Worm (Caenorhabditis elegans): ENCODE results near the gene sqst-3.
A peak's percentile ranks its signal among the peaks of the same experiment; 100 is the strongest.

The sqst-3 gene

DNA sequence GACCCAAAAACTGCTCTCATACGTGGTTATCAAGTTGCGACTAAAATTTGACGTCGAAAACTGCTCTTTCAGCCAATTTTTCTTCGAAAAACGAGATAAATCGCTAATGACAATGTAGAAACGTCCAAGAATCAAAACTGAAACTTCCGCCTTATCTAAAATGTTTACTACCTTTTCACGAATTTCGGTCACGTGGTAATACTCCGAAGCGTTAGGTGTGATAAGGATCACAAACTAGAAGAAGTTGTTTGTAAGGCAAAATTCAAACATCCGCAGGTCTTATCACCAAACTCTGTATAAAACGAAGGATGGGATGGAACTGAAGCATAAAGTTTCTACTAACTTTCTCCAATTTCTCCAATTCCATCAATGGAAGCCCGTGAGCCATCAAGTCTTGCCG, at the start of gene sqst-3:
Gene sqst-3, plus strand, starts transcription at position 370 of the 400 bp plus-strand sequence.
- no peak for TF ChIP-seq hmbx-1 (tag; optimal IDR thresholded peaks at IDR 0.05)

DNA sequence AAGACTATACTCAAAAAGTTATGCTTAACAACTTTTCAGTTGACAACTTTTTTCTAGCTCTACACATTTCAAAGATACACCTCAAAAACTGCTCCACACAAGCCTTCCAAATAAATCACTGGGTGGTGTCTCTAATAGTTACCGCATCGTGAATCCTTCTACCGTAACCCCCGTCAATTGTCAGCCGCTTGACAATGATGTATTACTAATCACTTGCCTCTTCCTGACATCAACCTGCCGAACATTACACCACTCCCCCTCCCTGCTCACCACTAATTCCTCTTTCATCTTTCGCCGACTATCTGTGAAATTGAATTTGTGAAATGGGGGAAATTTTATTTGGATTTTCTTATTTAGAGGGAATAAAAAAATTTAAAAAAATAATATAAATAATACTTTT, 48.9 kb upstream of the sqst-3 start:
- TF ChIP-seq flt-1 (GFP tag; IDR thresholded peaks at IDR 0.05) (no peak), hmg-4 (GFP tag; optimal IDR thresholded peaks at IDR 0.05) (no peak), hmbx-1 (tag; optimal IDR thresholded peaks at IDR 0.05) (no peak), hnd-1 (tag; optimal IDR thresholded peaks at IDR 0.05) (no peak), pes-1 (GFP tag; IDR thresholded peaks at IDR 0.05) (no peak), ceh-36 (tag; optimal IDR thresholded peaks at IDR 0.05) (no peak), tra-4 (tag; optimal IDR thresholded peaks at IDR 0.05) (no peak), sea-1 (GFP tag; conservative IDR thresholded peaks at IDR 0.05) (no peak), scrt-1 (GFP tag; IDR thresholded peaks at IDR 0.05) (no peak)

DNA sequence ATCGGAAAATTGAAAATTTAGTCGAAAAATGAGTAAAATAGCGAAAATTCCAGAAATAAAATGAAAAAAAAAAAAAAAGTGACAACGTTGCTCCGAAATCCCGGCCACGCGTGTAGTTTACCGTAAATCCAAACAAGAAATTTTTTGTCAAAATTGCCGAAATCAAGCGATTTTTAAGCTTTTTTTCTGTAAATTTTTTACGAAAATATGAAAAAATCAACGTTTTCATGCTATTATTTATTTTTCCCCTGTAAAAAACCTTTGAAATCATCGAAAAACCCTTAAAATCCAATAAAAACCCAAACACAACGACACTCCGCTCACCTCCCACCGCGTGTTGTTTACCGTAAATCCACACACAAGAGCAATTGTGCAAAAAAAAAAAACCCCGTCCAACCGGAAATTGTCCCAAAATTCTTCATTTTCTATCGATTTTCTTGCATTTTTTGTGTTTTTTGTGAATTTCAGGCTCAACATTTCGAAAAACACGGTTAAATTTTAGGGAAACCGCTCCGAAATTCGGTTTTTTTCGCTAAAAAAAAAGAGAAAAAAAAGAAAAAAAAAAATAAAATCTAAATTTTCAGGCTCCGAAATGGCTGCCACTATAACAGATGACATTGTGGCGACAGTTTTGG, 40.5 kb upstream of the sqst-3 start, which contains the start of the genes Y39B6A.3 and pph-5:
Gene Y39B6A.3, minus strand, starts transcription at position 51 of the 635 bp plus-strand sequence.
Gene pph-5, plus strand, starts transcription at position 585 of the 635 bp plus-strand sequence.
- TF ChIP-seq tbx-37 (GFP tag; conservative IDR thresholded peaks at IDR 0.05) = no peak
- TF ChIP-seq tbx-11 (GFP tag; IDR thresholded peaks at IDR 0.05) = 0 out of 2 replicates have a peak, but pooled peaks have one; percentile 11
- TF ChIP-seq F13C5.2 (tag; optimal IDR thresholded peaks at IDR 0.05) = peak; percentile 28

DNA sequence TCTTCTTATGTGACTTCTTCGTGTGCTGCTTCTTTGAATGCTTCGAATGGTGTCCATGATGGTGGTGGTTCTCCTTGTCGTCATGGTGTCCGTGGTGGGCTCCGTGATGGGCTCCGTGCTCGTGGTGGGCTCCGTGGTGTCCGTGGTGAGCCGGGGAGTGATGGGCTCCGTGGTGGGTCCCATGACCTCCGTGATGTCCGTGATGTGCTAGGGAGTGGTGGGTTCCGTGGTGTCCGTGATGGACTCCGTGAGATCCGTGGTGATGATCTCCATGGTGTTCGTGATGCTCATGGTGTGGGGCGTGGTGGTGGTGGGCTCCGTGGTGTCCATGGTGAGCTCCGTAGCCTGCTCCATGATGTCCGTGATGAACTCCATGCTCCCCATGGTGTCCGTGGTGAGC, 29.4 kb upstream of the sqst-3 start:
- TF ChIP-seq scrt-1 (GFP tag; IDR thresholded peaks at IDR 0.05) (no peak), F13C5.2 (tag; optimal IDR thresholded peaks at IDR 0.05) (no peak), tbx-37 (GFP tag; conservative IDR thresholded peaks at IDR 0.05) (no peak), ama-1 (optimal IDR thresholded peaks at IDR 0.05) (no peak), pes-1 (GFP tag; IDR thresholded peaks at IDR 0.05) (no peak), hnd-1 (tag; optimal IDR thresholded peaks at IDR 0.05) (no peak), hmbx-1 (tag; optimal IDR thresholded peaks at IDR 0.05) (no peak), aly-1 (tag; optimal IDR thresholded peaks at IDR 0.05) (no peak)

- no peak for TF ChIP-seq pes-1 (GFP tag; IDR thresholded peaks at IDR 0.05)
- no peak for TF ChIP-seq sea-1 (GFP tag; conservative IDR thresholded peaks at IDR 0.05)
- TF ChIP-seq scrt-1 (GFP tag; IDR thresholded peaks at IDR 0.05) = no peak
- no peak for TF ChIP-seq hnd-1 (tag; optimal IDR thresholded peaks at IDR 0.05)
- TF ChIP-seq hmbx-1 (tag; optimal IDR thresholded peaks at IDR 0.05) = no peak
- no peak for TF ChIP-seq ceh-36 (tag; optimal IDR thresholded peaks at IDR 0.05)
- no peak for TF ChIP-seq aly-1 (tag; optimal IDR thresholded peaks at IDR 0.05)
- no peak for TF ChIP-seq hmg-4 (GFP tag; optimal IDR thresholded peaks at IDR 0.05)
- TF ChIP-seq tbx-11 (GFP tag; IDR thresholded peaks at IDR 0.05) = no peak
- TF ChIP-seq flt-1 (GFP tag; IDR thresholded peaks at IDR 0.05) = no peak
- TF ChIP-seq tbx-37 (GFP tag; conservative IDR thresholded peaks at IDR 0.05) = no peak
Measured at ce11 chrV:19202800-19203199, 27.8 kb upstream of the sqst-3 start.

ce11 chrV:19203299-19203698, 27.3 kb upstream of the sqst-3 start, which contains the start of gene Y39B6A.1:
Gene Y39B6A.1 (minus strand): TSS chrV:19203607.
- TF ChIP-seq hmg-4 (GFP tag; optimal IDR thresholded peaks at IDR 0.05) (no peak), pes-1 (GFP tag; IDR thresholded peaks at IDR 0.05) (no peak), hmbx-1 (tag; optimal IDR thresholded peaks at IDR 0.05) (no peak), tbx-37 (GFP tag; conservative IDR thresholded peaks at IDR 0.05) (no peak), sea-1 (GFP tag; conservative IDR thresholded peaks at IDR 0.05) (no peak), tbx-11 (GFP tag; IDR thresholded peaks at IDR 0.05) (no peak), tra-4 (tag; optimal IDR thresholded peaks at IDR 0.05) (no peak), ama-1 (optimal IDR thresholded peaks at IDR 0.05) (no peak), aly-1 (tag; optimal IDR thresholded peaks at IDR 0.05) (no peak), B0310.2 (tag; optimal IDR thresholded peaks at IDR 0.05) (no peak), flt-1 (GFP tag; IDR thresholded peaks at IDR 0.05) (no peak), ceh-13 (GFP tag; optimal IDR thresholded peaks at IDR 0.05) (no peak), scrt-1 (GFP tag; IDR thresholded peaks at IDR 0.05) (no peak), hnd-1 (tag; optimal IDR thresholded peaks at IDR 0.05) (no peak), F13C5.2 (tag; optimal IDR thresholded peaks at IDR 0.05) (no peak), ets-7 (tag; optimal IDR thresholded peaks at IDR 0.05) (no peak)

DNA sequence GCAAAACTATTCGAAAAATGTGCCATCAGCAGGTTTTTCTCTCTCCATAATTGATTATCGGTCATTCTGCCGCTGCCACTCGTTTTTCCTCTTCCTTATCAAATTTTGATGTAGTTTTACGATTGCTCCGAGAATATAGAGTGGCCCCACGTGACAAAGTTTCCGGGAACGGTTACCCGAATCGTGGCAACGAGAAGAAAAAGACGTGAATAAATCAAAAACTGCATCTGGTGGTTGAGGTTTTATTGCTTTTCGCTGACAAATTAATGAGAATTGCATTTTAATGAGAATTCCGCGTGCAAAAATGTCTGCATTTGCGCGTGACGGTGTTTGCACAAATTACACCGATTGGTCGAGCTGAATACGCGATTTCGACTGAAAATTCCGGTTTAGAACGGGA, 25.1 kb upstream of the sqst-3 start:
- TF ChIP-seq scrt-1 (GFP tag; IDR thresholded peaks at IDR 0.05) (no peak), ceh-13 (GFP tag; optimal IDR thresholded peaks at IDR 0.05) (no peak), ets-7 (tag; optimal IDR thresholded peaks at IDR 0.05) (no peak), flt-1 (GFP tag; IDR thresholded peaks at IDR 0.05) (no peak), pes-1 (GFP tag; IDR thresholded peaks at IDR 0.05) (no peak), tbx-37 (GFP tag; conservative IDR thresholded peaks at IDR 0.05) (no peak), ceh-36 (tag; optimal IDR thresholded peaks at IDR 0.05) (no peak), ama-1 (optimal IDR thresholded peaks at IDR 0.05) (no peak), hnd-1 (tag; optimal IDR thresholded peaks at IDR 0.05) (no peak), hmg-4 (GFP tag; optimal IDR thresholded peaks at IDR 0.05) (no peak), hmbx-1 (tag; optimal IDR thresholded peaks at IDR 0.05) (no peak), tbx-11 (GFP tag; IDR thresholded peaks at IDR 0.05) (no peak), F13C5.2 (tag; optimal IDR thresholded peaks at IDR 0.05) (no peak), B0310.2 (tag; optimal IDR thresholded peaks at IDR 0.05) (no peak), aly-1 (tag; optimal IDR thresholded peaks at IDR 0.05) (no peak)

- TF ChIP-seq F13C5.2 (tag; optimal IDR thresholded peaks at IDR 0.05) (no peak), hmbx-1 (tag; optimal IDR thresholded peaks at IDR 0.05) (no peak), flt-1 (GFP tag; IDR thresholded peaks at IDR 0.05) (no peak), tbx-37 (GFP tag; conservative IDR thresholded peaks at IDR 0.05) (no peak), pes-1 (GFP tag; IDR thresholded peaks at IDR 0.05) (no peak), tra-4 (tag; optimal IDR thresholded peaks at IDR 0.05) (no peak), ceh-36 (tag; optimal IDR thresholded peaks at IDR 0.05) (no peak), hnd-1 (tag; optimal IDR thresholded peaks at IDR 0.05) (no peak)
Measured at ce11 chrV:19206911-19207310, 23.7 kb upstream of the sqst-3 start.
